Fruit fly (Drosophila melanogaster) whole organism, embryonic: ENCODE measurements around the gene CG33160.

Experiments
- Bgb ChIP-seq: fragments of 200-800 bp; sonication (Bioruptor generic); IDR thresholded peaks from 2 replicates; pipeline ENCODE4 v1.3.6; 2022; ENCODE audit warnings: missing biosample characterization, missing genetic modification characterization; ENCODE audit not compliant: partially characterized antibody
- Bteb2 ChIP-seq: fragments of 200-800 bp; sonication (Bioruptor generic); optimal IDR thresholded peaks from 2 replicates; lab custom pipeline; 2016; ENCODE audit warnings: missing biosample characterization, missing genetic modification characterization
- CG13287 ChIP-seq: fragments of 200-800 bp; sonication (Bioruptor generic); IDR thresholded peaks from 2 replicates; pipeline ENCODE4 v1.3.6; 2022; ENCODE audit warnings: missing biosample characterization, missing genetic modification characterization; ENCODE audit not compliant: partially characterized antibody
- CG15696 ChIP-seq: fragments of 200-800 bp; sonication (Bioruptor generic); optimal IDR thresholded peaks from 2 replicates; lab custom pipeline; 2019; ENCODE audit warnings: missing biosample characterization, mild to moderate bottlenecking, missing genetic modification characterization, moderate library complexity
- CG1603 ChIP-seq: fragments of 200-800 bp; sonication (Bioruptor generic); optimal IDR thresholded peaks from 2 replicates; lab custom pipeline; 2019; ENCODE audit warnings: missing biosample characterization, mild to moderate bottlenecking, missing genetic modification characterization, moderate library complexity
- CG16779 ChIP-seq: fragments of 200-800 bp; sonication (Bioruptor generic); IDR thresholded peaks from 2 replicates; pipeline ENCODE4 v1.3.6; 2022; ENCODE audit warnings: missing biosample characterization, missing genetic modification characterization
- CG16813 ChIP-seq: fragments of 200-800 bp; sonication (Bioruptor generic); IDR thresholded peaks from 3 replicates; pipeline ENCODE4 v1.3.6; 2022; ENCODE audit warnings: missing biosample characterization, missing genetic modification characterization; ENCODE audit not compliant: partially characterized antibody
- CG18476 ChIP-seq: fragments of 200-800 bp; sonication (Bioruptor generic); optimal IDR thresholded peaks from 2 replicates; lab custom pipeline; 2016; ENCODE audit warnings: missing biosample characterization, mild to moderate bottlenecking, missing genetic modification characterization
- CG2116 ChIP-seq: fragments of 200-800 bp; sonication (Bioruptor generic); optimal IDR thresholded peaks from 3 replicates; lab custom pipeline; 2018; ENCODE audit warnings: missing biosample characterization, mild to moderate bottlenecking, missing genetic modification characterization
- CG3065 ChIP-seq: fragments of 200-800 bp; sonication (Bioruptor generic); optimal IDR thresholded peaks from 2 replicates; lab custom pipeline; 2016; ENCODE audit warnings: missing biosample characterization, missing genetic modification characterization
- CG31441 ChIP-seq: fragments of 200-800 bp; sonication (Bioruptor generic); IDR thresholded peaks from 2 replicates; pipeline ENCODE4 v1.3.6; 2022; ENCODE audit warnings: missing biosample characterization, missing genetic modification characterization
- CG3281 ChIP-seq: fragments of 200-800 bp; sonication (Bioruptor generic); optimal IDR thresholded peaks from 3 replicates; lab custom pipeline; 2017; ENCODE audit warnings: missing biosample characterization, mild to moderate bottlenecking, missing genetic modification characterization
- CG4820 ChIP-seq: fragments of 200-800 bp; sonication (Bioruptor generic); optimal IDR thresholded peaks from 3 replicates; lab custom pipeline; 2016; ENCODE audit warnings: missing biosample characterization, missing genetic modification characterization
- CG9817 ChIP-seq: fragments of 200-800 bp; sonication (Bioruptor generic); optimal IDR thresholded peaks from 2 replicates; lab custom pipeline; 2018; ENCODE audit warnings: missing biosample characterization, mild to moderate bottlenecking, missing genetic modification characterization, moderate library complexity
- CHES-1-like ChIP-seq: fragments of 200-800 bp; sonication (Bioruptor generic); optimal IDR thresholded peaks from 2 replicates; lab custom pipeline; 2016; ENCODE audit warnings: missing biosample characterization, missing genetic modification characterization
- CoRest ChIP-seq: fragments of 200-800 bp; sonication (Bioruptor generic); optimal IDR thresholded peaks from 3 replicates; lab custom pipeline; 2018; ENCODE audit warnings: missing biosample characterization, mild to moderate bottlenecking, missing genetic modification characterization, moderate library complexity
- CrebB ChIP-seq: fragments of 200-800 bp; sonication (Bioruptor generic); optimal IDR thresholded peaks from 3 replicates; lab custom pipeline; 2018; ENCODE audit warnings: missing biosample characterization, mild to moderate bottlenecking, missing genetic modification characterization
- Dip3 ChIP-seq: fragments of 200-800 bp; sonication (Bioruptor generic); optimal IDR thresholded peaks from 3 replicates; lab custom pipeline; 2016; ENCODE audit warnings: missing biosample characterization, missing genetic modification characterization
- Dll ChIP-seq: fragments of 200-800 bp; sonication (Bioruptor generic); IDR thresholded peaks from 4 replicates; pipeline ENCODE4 v1.3.6; 2022; ENCODE audit warnings: missing biosample characterization, missing genetic modification characterization; ENCODE audit not compliant: partially characterized antibody
- HHEX ChIP-seq: fragments of 200-800 bp; sonication (Bioruptor generic); optimal IDR thresholded peaks from 3 replicates; lab custom pipeline; 2017; ENCODE audit warnings: missing biosample characterization, mild to moderate bottlenecking, missing genetic modification characterization, missing genetic modification reagents
- MESR4 ChIP-seq: fragments of 200-800 bp; sonication (Bioruptor generic); optimal IDR thresholded peaks from 2 replicates; lab custom pipeline; 2018; ENCODE audit warnings: missing biosample characterization, mild to moderate bottlenecking, missing genetic modification characterization, moderate library complexity
- Opbp ChIP-seq: fragments of 200-800 bp; sonication (Bioruptor generic); IDR thresholded peaks from 3 replicates; pipeline ENCODE4 v1.3.6; 2022; ENCODE audit warnings: missing biosample characterization, missing genetic modification characterization; ENCODE audit not compliant: partially characterized antibody
- Pdp1 ChIP-seq, 2 experiments: fragments of 200-800 bp; sonication (Bioruptor generic); optimal IDR thresholded peaks; 3 replicates each; lab custom pipeline; 2016; ENCODE audit warnings: missing biosample characterization in 2 of 2, missing genetic modification characterization in 2 of 2, mild to moderate bottlenecking in 1 of 2, moderate library complexity in 1 of 2
- Poxn ChIP-seq: fragments of 200-800 bp; sonication (Bioruptor generic); IDR thresholded peaks from 2 replicates; pipeline ENCODE4 v1.3.6; 2022; ENCODE audit warnings: missing biosample characterization, missing genetic modification characterization
- Ssrp ChIP-seq: fragments of 200-800 bp; sonication (Bioruptor generic); optimal IDR thresholded peaks from 2 replicates; lab custom pipeline; 2018; ENCODE audit warnings: missing biosample characterization, mild to moderate bottlenecking, missing genetic modification characterization, moderate library complexity
- Vsx1 ChIP-seq: fragments of 200-800 bp; sonication (Bioruptor generic); optimal IDR thresholded peaks from 2 replicates; lab custom pipeline; 2017; ENCODE audit warnings: missing biosample characterization, mild to moderate bottlenecking, missing genetic modification characterization, missing genetic modification reagents
- Xbp1 ChIP-seq: fragments of 200-800 bp; sonication (Bioruptor generic); optimal IDR thresholded peaks from 3 replicates; lab custom pipeline; 2016; ENCODE audit warnings: missing biosample characterization, mild to moderate bottlenecking, missing genetic modification characterization
- YL-1 ChIP-seq: fragments of 200-800 bp; sonication (Bioruptor generic); optimal IDR thresholded peaks from 3 replicates; lab custom pipeline; 2017; ENCODE audit warnings: missing biosample characterization, mild to moderate bottlenecking, missing genetic modification characterization
- ato ChIP-seq: fragments of 200-800 bp; sonication (Bioruptor generic); IDR thresholded peaks from 2 replicates; pipeline ENCODE4 v1.3.6; 2022; ENCODE audit warnings: missing biosample characterization, missing genetic modification characterization; ENCODE audit not compliant: partially characterized antibody
- bigmax ChIP-seq: fragments of 200-800 bp; sonication (Bioruptor generic); optimal IDR thresholded peaks from 2 replicates; lab custom pipeline; 2018; ENCODE audit warnings: missing biosample characterization, mild to moderate bottlenecking, missing genetic modification characterization
- bsh ChIP-seq, 2 experiments: fragments of 200-800 bp; sonication (Bioruptor generic); optimal IDR thresholded peaks; 2 replicates each; lab custom pipeline; 2017 to 2018; ENCODE audit warnings: mild to moderate bottlenecking in 2 of 2, missing biosample characterization in 2 of 2, missing genetic modification characterization in 2 of 2, moderate library complexity in 1 of 2
- cad ChIP-seq: fragments of >200 bp; optimal IDR thresholded peaks from 2 replicates; lab custom pipeline; 2017; ENCODE audit warnings: missing biosample characterization, missing genetic modification characterization
- chn ChIP-seq: fragments of 200-800 bp; sonication (Bioruptor generic); optimal IDR thresholded peaks from 2 replicates; lab custom pipeline; 2016; ENCODE audit warnings: missing biosample characterization, missing genetic modification characterization
- dpn ChIP-seq, 2 experiments: fragments of 200-800 bp; sonication (Bioruptor generic); optimal IDR thresholded peaks; 3 replicates each; lab custom pipeline; 2016; ENCODE audit warnings: missing biosample characterization in 2 of 2, missing genetic modification characterization in 2 of 2
- emc ChIP-seq: fragments of 200-800 bp; sonication (Bioruptor generic); optimal IDR thresholded peaks from 2 replicates; lab custom pipeline; 2016; ENCODE audit warnings: missing biosample characterization, missing genetic modification characterization
- hbn ChIP-seq: fragments of 200-800 bp; sonication (Bioruptor generic); IDR thresholded peaks from 2 replicates; pipeline ENCODE4 v1.3.6; 2022; ENCODE audit warnings: missing biosample characterization, missing genetic modification characterization; ENCODE audit not compliant: partially characterized antibody
- her ChIP-seq: fragments of 200-800 bp; sonication (Bioruptor generic); optimal IDR thresholded peaks from 2 replicates; lab custom pipeline; 2016; ENCODE audit warnings: missing biosample characterization, missing genetic modification characterization
- hth ChIP-seq: fragments of >200 bp; optimal IDR thresholded peaks from 2 replicates; lab custom pipeline; 2017; ENCODE audit warnings: inconsistent platforms
- jigr1 ChIP-seq: fragments of 200-800 bp; sonication (Bioruptor generic); IDR thresholded peaks from 3 replicates; pipeline ENCODE4 v1.3.6; 2022; ENCODE audit warnings: missing biosample characterization, missing genetic modification characterization
- nmo ChIP-seq: fragments of 200-800 bp; sonication (Bioruptor generic); optimal IDR thresholded peaks from 2 replicates; lab custom pipeline; 2018; ENCODE audit warnings: missing biosample characterization, mild to moderate bottlenecking, missing genetic modification characterization, moderate library complexity
- nom ChIP-seq: fragments of 200-800 bp; sonication (Bioruptor generic); optimal IDR thresholded peaks from 2 replicates; lab custom pipeline; 2017; ENCODE audit warnings: missing biosample characterization, missing genetic modification characterization, mild to moderate bottlenecking, moderate library complexity, missing genetic modification reagents
- onecut ChIP-seq: fragments of 200-800 bp; sonication (Bioruptor generic); IDR thresholded peaks from 2 replicates; pipeline ENCODE4 v1.3.6; 2022; ENCODE audit warnings: missing biosample characterization, missing genetic modification characterization
- p53 ChIP-seq: fragments of 200-800 bp; sonication (Bioruptor generic); optimal IDR thresholded peaks from 2 replicates; lab custom pipeline; 2016; ENCODE audit warnings: missing biosample characterization, missing genetic modification characterization
- pros ChIP-seq: fragments of 200-800 bp; sonication (Bioruptor generic); optimal IDR thresholded peaks from 3 replicates; lab custom pipeline; 2019; ENCODE audit warnings: missing biosample characterization, mild to moderate bottlenecking, missing genetic modification characterization, moderate library complexity
- pzg ChIP-seq: fragments of 200-800 bp; sonication (Bioruptor generic); optimal IDR thresholded peaks from 3 replicates; lab custom pipeline; 2018; ENCODE audit warnings: missing biosample characterization, mild to moderate bottlenecking, missing genetic modification characterization, moderate library complexity
- slbo ChIP-seq: fragments of 200-800 bp; sonication (Bioruptor generic); IDR thresholded peaks from 2 replicates; pipeline ENCODE4 v1.3.6; 2022; ENCODE audit warnings: missing biosample characterization, missing genetic modification characterization
- trh ChIP-seq: fragments of 200-800 bp; sonication (Bioruptor generic); optimal IDR thresholded peaks from 2 replicates; lab custom pipeline; 2016; ENCODE audit warnings: missing biosample characterization, missing genetic modification characterization
- yki ChIP-seq: fragments of >200 bp; optimal IDR thresholded peaks from 3 replicates; lab custom pipeline; 2018

Gene CG33160

dm6 chr3L:3239033-3239752 lies 33.0 kb upstream of the CG33160 start, which contains the start of gene CG17746 (continued):
- peak; percentile 43 to 61 for TF ChIP-seq dpn (GFP tag; optimal IDR thresholded peaks at IDR 0.05; lab: Kevin White, UChicago)
- no peak for TF ChIP-seq bsh (GFP tag; optimal IDR thresholded peaks at IDR 0.05; lab: Kevin White, UChicago)
- peak; percentile 74 for TF ChIP-seq MESR4 (GFP tag; lab: Kevin White, UChicago)
- peak; percentile 15 for TF ChIP-seq CG4820 (GFP tag; lab: Kevin White, UChicago)
- no peak for TF ChIP-seq cad (GFP tag; lab: Kevin White, UChicago)
- no peak for TF ChIP-seq CG3065 (GFP tag; lab: Kevin White, UChicago)
- peak; percentile 80 for TF ChIP-seq Opbp
- TF ChIP-seq YL-1 (GFP tag; lab: Kevin White, UChicago): peak; percentile 78
- peak; percentile 15 for TF ChIP-seq CrebB (tag; lab: Kevin White, UChicago)
- no peak for TF ChIP-seq CG15696 (tag; lab: Kevin White, UChicago)
- TF ChIP-seq chn (GFP tag; lab: Kevin White, UChicago): peak; percentile 21
- TF ChIP-seq CG31441 (GFP tag; lab: Robert Waterston, UW): no peak
- TF ChIP-seq CG3281 (GFP tag; lab: Kevin White, UChicago): peak; percentile 8
- TF ChIP-seq onecut (GFP tag; lab: Robert Waterston, UW): 0 out of 2 replicates have a peak, but pooled peaks have one; percentile 6
- no peak for TF ChIP-seq trh (GFP tag; lab: Kevin White, UChicago)
- TF ChIP-seq Vsx1 (GFP tag; lab: Kevin White, UChicago): no peak
- TF ChIP-seq emc (GFP tag; lab: Kevin White, UChicago): no peak
- peak; percentile 76 for TF ChIP-seq slbo
- no peak for TF ChIP-seq Ssrp
- no peak for TF ChIP-seq CG18476
- peak; percentile 57 for TF ChIP-seq nom (GFP tag; lab: Kevin White, UChicago)
- TF ChIP-seq pros (GFP tag; lab: Kevin White, UChicago): no peak
- peak; percentile 79 for TF ChIP-seq CHES-1-like (GFP tag; lab: Kevin White, UChicago)
- TF ChIP-seq pzg: peak; percentile 99
- no peak for TF ChIP-seq jigr1
- TF ChIP-seq Bgb: peak; percentile 58
- peak; percentile 57; the same call in 3 of the 4 replicates for TF ChIP-seq Dll (GFP tag; lab: Robert Waterston, UW)
- TF ChIP-seq CoRest: peak; percentile 60
- TF ChIP-seq her (GFP tag; lab: Kevin White, UChicago): peak; percentile 53
- peak; percentile 59 for TF ChIP-seq p53 (GFP tag; lab: Kevin White, UChicago)
- no peak for TF ChIP-seq Poxn (GFP tag; lab: Robert Waterston, UW)
- no peak for TF ChIP-seq yki (lab: Kevin White, UChicago)
- TF ChIP-seq CG16813 (GFP tag; lab: Robert Waterston, UW): peak; percentile 60; the same call in 2 of the 3 replicates
- peak; percentile 43 for TF ChIP-seq nmo (GFP tag; lab: Kevin White, UChicago)
- no peak for TF ChIP-seq bigmax (GFP tag; lab: Kevin White, UChicago)
- peak; percentile 36 for TF ChIP-seq CG9817 (tag; lab: Kevin White, UChicago)
- peak; percentile 38 for TF ChIP-seq Xbp1 (GFP tag; lab: Kevin White, UChicago)
- TF ChIP-seq HHEX (GFP tag; lab: Kevin White, UChicago): no peak
- peak; percentile 50 for TF ChIP-seq Dip3 (GFP tag; lab: Kevin White, UChicago)
- TF ChIP-seq CG16779: no peak
- TF ChIP-seq CG2116: peak; percentile 39
- TF ChIP-seq hth (lab: Kevin White, UChicago): no peak
- TF ChIP-seq hbn: 0 out of 2 replicates have a peak, but pooled peaks have one; percentile 32
- peak; percentile 72 for TF ChIP-seq CG13287 (GFP tag; lab: Robert Waterston, UW)
- no peak for TF ChIP-seq CG1603 (tag; lab: Kevin White, UChicago)
- TF ChIP-seq ato (GFP tag; lab: Robert Waterston, UW): peak; percentile 50; the same call in 1 of the 2 replicates
- peak in 1 of 2 experiments; percentile 63 for TF ChIP-seq Pdp1 (GFP tag; optimal IDR thresholded peaks at IDR 0.05; lab: Kevin White, UChicago)
- TF ChIP-seq Bteb2: peak; percentile 45
